Worm (Caenorhabditis elegans) whole organism, L1 larva: Measurements from ENCODE around the gene F14H3.5.

Experiments used
- ceh-82 ChIP-seq, 3 experiments: fragments of 150-350 bp in 1 of 3; sonication (generic microtip) in 2 of 3; optimal IDR thresholded peaks; 2 replicates each; lab custom pipeline; 2014 to 2017; ENCODE audit warnings: missing biosample characterization in 3 of 3, missing genetic modification characterization in 3 of 3
- lin-13 ChIP-seq: fragments of 150-350 bp; optimal IDR thresholded peaks from 2 replicates; lab custom pipeline; 2014; ENCODE audit warnings: missing biosample characterization, missing genetic modification reagents, missing genetic modification characterization
- snu-23 ChIP-seq: sonication (generic microtip); optimal IDR thresholded peaks from 2 replicates; lab custom pipeline; 2016; ENCODE audit warnings: missing genetic modification characterization, missing compliant biosample characterization

DNA sequence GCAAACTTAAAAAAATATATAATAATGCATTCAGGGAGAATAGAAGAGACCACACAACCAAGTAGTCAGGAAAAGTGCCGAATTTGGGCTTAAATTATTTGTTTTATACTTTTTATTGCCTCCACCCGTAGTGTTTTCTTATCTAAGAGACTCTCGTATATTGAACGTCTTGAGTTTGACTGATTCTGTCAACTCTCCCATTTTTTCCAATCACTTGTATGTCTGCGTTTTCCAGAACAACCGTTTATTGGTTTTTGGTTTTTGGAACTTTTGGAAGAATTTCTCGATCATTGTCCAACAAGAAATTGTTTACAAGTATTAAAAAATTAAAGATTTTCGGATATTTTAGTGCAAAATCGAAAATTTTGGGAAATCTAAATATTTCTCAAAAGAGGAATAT lies 13.2 kb downstream of the F14H3.5 start:
- TF ChIP-seq lin-13 (GFP tag; lab: Kevin White, UChicago), result no peak
- no peak for TF ChIP-seq ceh-82 (tag; optimal IDR thresholded peaks at IDR 0.05; lab: Kevin White, UChicago)
- TF ChIP-seq snu-23 (GFP tag; lab: Kevin White, UChicago), result no peak
